Worm (Caenorhabditis elegans): ENCODE results near the gene str-18.

- TF ChIP-seq nhr-237 (tag; optimal IDR thresholded peaks at IDR 0.05), result no peak
- TF ChIP-seq lin-15B (tag; optimal IDR thresholded peaks at IDR 0.05), result no peak
- TF ChIP-seq nhr-6 (tag; optimal IDR thresholded peaks at IDR 0.05), result no peak
- no peak for TF ChIP-seq cey-2 (tag; optimal IDR thresholded peaks at IDR 0.05; ENCODE audit: borderline replicate concordance, insufficient read depth)
- no peak for TF ChIP-seq pha-4 (GFP tag; IDR thresholded peaks at IDR 0.05)
- no peak for TF ChIP-seq pha-4 (tag; optimal IDR thresholded peaks at IDR 0.05)
- TF ChIP-seq nhr-10 (tag; optimal IDR thresholded peaks at IDR 0.05), result no peak
These were observed 15.1 kb downstream of the str-18 start, which contains the start of the genes irld-57 and sfxn-1.3 for ce11 chrV:15726610-15727009.
